Worm (Caenorhabditis elegans) whole organism, midembryonic: ENCODE measurements around the gene C35A5.10.

Source experiments
- T22C8.4 ChIP-seq: fragments of 200-800 bp; sonication (Bioruptor generic); IDR thresholded peaks from 2 replicates; pipeline ENCODE4 v1.3.6; 2022; ENCODE audit warnings: missing genetic modification characterization, missing compliant biosample characterization
- cog-1 ChIP-seq: sonication (generic microtip); optimal IDR thresholded peaks from 2 replicates; lab custom pipeline; 2016; ENCODE audit warnings: missing genetic modification characterization, missing compliant biosample characterization
- flt-1 ChIP-seq: fragments of 200-800 bp; sonication (Bioruptor generic); IDR thresholded peaks from 2 replicates; pipeline ENCODE4 v1.3.6; 2022; ENCODE audit warnings: missing genetic modification characterization, missing compliant biosample characterization
- klf-2 ChIP-seq: fragments of 200-800 bp; sonication (Bioruptor generic); conservative IDR thresholded peaks from 2 replicates; pipeline ENCODE4 v1.3.6; 2022; ENCODE audit warnings: missing genetic modification reagents, missing genetic modification characterization, missing compliant biosample characterization
- med-1 ChIP-seq: sonication (generic microtip); optimal IDR thresholded peaks from 2 replicates; lab custom pipeline; 2017; ENCODE audit warnings: missing genetic modification characterization, mild to moderate bottlenecking, missing compliant biosample characterization, antibody characterized with exemption, missing genetic modification reagents; ENCODE audit not compliant: insufficient read depth
- ref-1 ChIP-seq: fragments of 200-800 bp; sonication (Bioruptor generic); conservative IDR thresholded peaks from 2 replicates; pipeline ENCODE4 v1.3.6; 2022; ENCODE audit warnings: missing genetic modification reagents, missing genetic modification characterization, missing compliant biosample characterization
- tab-1 ChIP-seq: fragments of 200-800 bp; sonication (Bioruptor generic); IDR thresholded peaks from 2 replicates; pipeline ENCODE4 v1.3.6; 2022; ENCODE audit warnings: missing genetic modification characterization, missing compliant biosample characterization
- ztf-23 ChIP-seq: fragments of 200-800 bp; sonication (Bioruptor generic); IDR thresholded peaks from 2 replicates; pipeline ENCODE4 v1.3.6; 2022; ENCODE audit warnings: missing genetic modification reagents, missing genetic modification characterization, missing compliant biosample characterization
- ztf-29 ChIP-seq: fragments of 200-800 bp; sonication (Bioruptor generic); IDR thresholded peaks from 2 replicates; pipeline ENCODE4 v1.3.6; 2022; ENCODE audit warnings: missing genetic modification reagents, missing genetic modification characterization, missing compliant biosample characterization

C35A5.10 gene

ce11 chrV:10496733-10497132 is 7.3 kb upstream of the C35A5.10 start, which contains the start of gene C35A5.4:
Gene C35A5.4 (plus strand): TSS chrV:10497033.
- TF ChIP-seq tab-1 (GFP tag; lab: Robert Waterston, UW) (no peak), med-1 (no peak), ztf-23 (GFP tag; lab: Robert Waterston, UW) (no peak), cog-1 (tag; lab: Kevin White, UChicago) (no peak), T22C8.4 (GFP tag; lab: Robert Waterston, UW) (no peak)

ce11 chrV:10501295-10501694 is 2.7 kb upstream of the C35A5.10 start, which contains the start of gene C35A5.3:
Gene C35A5.3 (minus strand): TSS chrV:10501395.
- TF ChIP-seq cog-1 (tag; lab: Kevin White, UChicago) (no peak), ztf-29 (no peak), ref-1 (GFP tag; lab: Robert Waterston, UW) (no peak), ztf-23 (GFP tag; lab: Robert Waterston, UW) (no peak), flt-1 (GFP tag; lab: Robert Waterston, UW) (no peak), klf-2 (no peak), med-1 (no peak), T22C8.4 (GFP tag; lab: Robert Waterston, UW) (no peak), tab-1 (GFP tag; lab: Robert Waterston, UW) (no peak)

DNA sequence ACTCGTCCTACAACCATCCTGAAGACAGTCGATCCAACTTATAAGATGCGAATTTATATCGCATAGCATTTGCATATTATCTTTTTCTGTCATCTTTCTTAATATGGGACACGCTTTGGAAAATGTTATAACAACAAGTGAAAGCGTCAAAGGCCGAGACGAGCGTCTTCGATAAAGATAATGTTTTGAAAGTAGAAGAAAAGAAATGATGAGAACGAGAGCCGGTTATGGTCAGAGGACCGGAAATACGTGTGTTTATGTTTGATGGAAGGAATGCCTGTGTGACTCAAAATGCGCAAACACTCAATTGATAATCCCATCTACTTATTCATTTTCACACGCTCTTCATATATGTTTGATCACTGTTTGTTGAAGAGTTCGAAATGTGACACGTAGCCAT is 982 bp upstream of the C35A5.10 start, which contains the start of gene C35A5.11:
TSS of gene C35A5.11 (minus strand) at position 101 of the 400 bp plus-strand sequence.
- no peak for TF ChIP-seq ztf-29

ce11 chrV:10505553-10505952 is 1.6 kb downstream of the C35A5.10 start, which contains the start of gene C35A5.5:
Gene C35A5.5 (plus strand): TSS chrV:10505853.
- no peak for TF ChIP-seq med-1
- no peak for TF ChIP-seq cog-1 (tag; lab: Kevin White, UChicago)
- no peak for TF ChIP-seq tab-1 (GFP tag; lab: Robert Waterston, UW)
- TF ChIP-seq ref-1 (GFP tag; lab: Robert Waterston, UW), result no peak
- no peak for TF ChIP-seq ztf-23 (GFP tag; lab: Robert Waterston, UW)
- no peak for TF ChIP-seq klf-2
- TF ChIP-seq flt-1 (GFP tag; lab: Robert Waterston, UW), result no peak
- no peak for TF ChIP-seq T22C8.4 (GFP tag; lab: Robert Waterston, UW)
- no peak for TF ChIP-seq ztf-29

DNA sequence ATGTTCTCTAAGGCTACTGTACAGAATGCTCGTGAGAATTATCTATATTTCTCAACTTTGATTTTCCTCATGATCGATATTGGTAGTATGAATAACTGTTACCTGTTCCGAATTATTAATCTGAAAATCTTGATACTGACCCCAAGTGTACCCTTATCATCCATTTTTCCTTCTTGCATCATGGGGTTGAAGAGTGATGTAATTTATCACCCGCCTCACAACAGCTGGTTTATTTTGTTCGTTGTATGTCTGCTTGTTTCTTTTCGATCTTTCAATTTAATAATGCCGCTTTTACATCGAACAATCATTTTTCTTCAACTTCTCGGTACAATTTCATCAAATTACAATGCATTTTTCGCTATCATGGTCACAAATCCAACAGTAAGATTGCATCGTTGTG is 4.9 kb downstream of the C35A5.10 start, which contains the start of gene C35A5.6:
TSS of gene C35A5.6 (plus strand) at position 283 of the 400 bp plus-strand sequence.
- TF ChIP-seq ztf-23 (GFP tag; lab: Robert Waterston, UW), result no peak
- TF ChIP-seq ztf-29, result no peak
- TF ChIP-seq T22C8.4 (GFP tag; lab: Robert Waterston, UW), result no peak
- TF ChIP-seq klf-2, result no peak
- TF ChIP-seq flt-1 (GFP tag; lab: Robert Waterston, UW), result no peak
- TF ChIP-seq cog-1 (tag; lab: Kevin White, UChicago), result no peak
- no peak for TF ChIP-seq tab-1 (GFP tag; lab: Robert Waterston, UW)
- no peak for TF ChIP-seq med-1
- TF ChIP-seq ref-1 (GFP tag; lab: Robert Waterston, UW), result no peak

ce11 chrV:10514271-10514670 is 10.3 kb downstream of the C35A5.10 start, which contains the start of gene dmsr-8:
Gene dmsr-8 (minus strand): TSS chrV:10514371.
- no peak for TF ChIP-seq flt-1 (GFP tag; lab: Robert Waterston, UW)
- TF ChIP-seq med-1, result no peak
- no peak for TF ChIP-seq cog-1 (tag; lab: Kevin White, UChicago)
- TF ChIP-seq ztf-29, result no peak
- no peak for TF ChIP-seq ref-1 (GFP tag; lab: Robert Waterston, UW)
- no peak for TF ChIP-seq tab-1 (GFP tag; lab: Robert Waterston, UW)
- TF ChIP-seq klf-2, result no peak
- no peak for TF ChIP-seq T22C8.4 (GFP tag; lab: Robert Waterston, UW)
- no peak for TF ChIP-seq ztf-23 (GFP tag; lab: Robert Waterston, UW)

ce11 chrV:10516702-10517101 is 12.7 kb downstream of the C35A5.10 start:
- TF ChIP-seq T22C8.4 (GFP tag; lab: Robert Waterston, UW) (no peak), med-1 (no peak), cog-1 (tag; lab: Kevin White, UChicago) (no peak), ztf-23 (GFP tag; lab: Robert Waterston, UW) (no peak), tab-1 (GFP tag; lab: Robert Waterston, UW) (no peak), ztf-29 (no peak), klf-2 (no peak), ref-1 (GFP tag; lab: Robert Waterston, UW) (no peak), flt-1 (GFP tag; lab: Robert Waterston, UW) (no peak)

ce11 chrV:10525902-10526301 is 21.9 kb downstream of the C35A5.10 start, which contains the start of the genes C35A5.8 and hda-11:
Gene C35A5.8 (minus strand): TSS chrV:10525908.
Gene hda-11 (plus strand): TSS chrV:10526184.
- no peak for TF ChIP-seq tab-1 (GFP tag; lab: Robert Waterston, UW)
- TF ChIP-seq T22C8.4 (GFP tag; lab: Robert Waterston, UW), result no peak
- TF ChIP-seq ref-1 (GFP tag; lab: Robert Waterston, UW), result no peak
- no peak for TF ChIP-seq med-1
- TF ChIP-seq flt-1 (GFP tag; lab: Robert Waterston, UW), result peak; percentile 79; the same call in 1 of the 2 replicates
- TF ChIP-seq klf-2, result 0 out of 2 replicates have a peak, but pooled peaks have one; percentile 27
- no peak for TF ChIP-seq ztf-23 (GFP tag; lab: Robert Waterston, UW)
- peak; percentile 3 for TF ChIP-seq cog-1 (tag; lab: Kevin White, UChicago)
- TF ChIP-seq ztf-29, result no peak

DNA sequence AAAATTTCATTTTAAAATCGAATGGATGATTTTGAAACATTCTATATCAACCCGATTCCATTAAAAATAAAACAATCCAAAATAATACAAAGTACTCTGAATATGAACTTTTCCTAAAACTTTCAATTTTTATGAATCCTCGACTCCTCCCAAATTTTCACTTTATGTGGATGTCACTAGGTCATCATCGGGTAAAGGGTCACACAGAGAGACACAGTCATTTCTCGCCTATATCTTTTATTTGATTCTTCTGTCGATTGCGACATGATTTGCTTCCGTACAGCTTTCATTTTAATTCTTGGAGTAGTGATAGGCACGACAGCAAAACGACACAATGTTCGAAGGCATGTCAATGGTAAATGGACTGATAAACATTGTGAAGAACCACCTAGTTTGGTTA is 24.5 kb downstream of the C35A5.10 start, which contains the start of gene F25D1.3:
TSS of gene F25D1.3 (plus strand) at position 225 of the 400 bp plus-strand sequence.
- no peak for TF ChIP-seq ref-1 (GFP tag; lab: Robert Waterston, UW)
- TF ChIP-seq klf-2, result no peak
- TF ChIP-seq flt-1 (GFP tag; lab: Robert Waterston, UW), result no peak

ce11 chrV:10529600-10529999 is 25.6 kb downstream of the C35A5.10 start:
- TF ChIP-seq tab-1 (GFP tag; lab: Robert Waterston, UW) (no peak), med-1 (no peak), cog-1 (tag; lab: Kevin White, UChicago) (no peak), flt-1 (GFP tag; lab: Robert Waterston, UW) (no peak), T22C8.4 (GFP tag; lab: Robert Waterston, UW) (no peak)
